Fruit fly (Drosophila melanogaster): ENCODE data around the gene RpL34b.

DNA sequence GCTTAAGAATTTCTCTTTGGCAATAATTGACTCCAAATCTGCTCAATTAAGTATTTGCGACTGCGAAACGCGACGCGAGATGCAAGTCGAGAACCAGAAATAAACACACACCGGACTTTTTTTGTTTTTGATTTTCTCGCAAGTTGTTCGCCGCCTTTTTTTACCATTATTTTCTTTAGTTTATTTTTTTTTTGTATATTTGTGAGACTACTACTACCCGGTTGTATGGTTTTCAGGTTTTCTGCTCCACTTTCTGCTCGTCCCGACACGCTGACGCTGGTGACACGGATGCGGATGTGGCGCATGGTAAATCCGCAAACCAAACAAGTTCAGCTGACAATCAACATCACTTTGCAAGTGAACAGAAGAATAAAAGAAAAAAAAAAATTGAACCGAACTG is 20.1 kb downstream of the RpL34b start:
- no peak for TF ChIP-seq CG7045 (GFP tag; optimal IDR thresholded peaks at IDR 0.05)
- no peak for TF ChIP-seq CG11617 (GFP tag; optimal IDR thresholded peaks at IDR 0.05)
- TF ChIP-seq Hr96 (GFP tag; optimal IDR thresholded peaks at IDR 0.05): no peak
- no peak for TF ChIP-seq CG33017 (tag; optimal IDR thresholded peaks at IDR 0.05)
- no peak for TF ChIP-seq toe (GFP tag; optimal IDR thresholded peaks at IDR 0.05)
- TF ChIP-seq CG14711 (tag; optimal IDR thresholded peaks at IDR 0.05): no peak
- TF ChIP-seq Clk (GFP tag; optimal IDR thresholded peaks at IDR 0.05): no peak
- TF ChIP-seq cic (GFP tag; optimal IDR thresholded peaks at IDR 0.05): no peak
- TF ChIP-seq bab1 (GFP tag; optimal IDR thresholded peaks at IDR 0.05): no peak

All from whole organism, adult.